Worm (Caenorhabditis elegans) whole organism, mixed stage, embryonic: ENCODE data around the gene his-8.

ENCODE experiments used
- drap-1 ChIP-seq: fragments of 200-800 bp; sonication (Bioruptor generic); optimal IDR thresholded peaks from 3 replicates; lab custom pipeline; 2018; ENCODE audit warnings: mild to moderate bottlenecking, missing genetic modification characterization, missing compliant biosample characterization
- elt-1 ChIP-seq: sonication (generic microtip); optimal IDR thresholded peaks from 2 replicates; lab custom pipeline; 2017; ENCODE audit warnings: missing genetic modification characterization, mild to moderate bottlenecking, missing compliant biosample characterization, antibody characterized with exemption, moderate library complexity, borderline replicate concordance; ENCODE audit not compliant: insufficient read depth
- lin-13 ChIP-seq: fragments of 150-350 bp; optimal IDR thresholded peaks from 2 replicates; lab custom pipeline; 2014; ENCODE audit warnings: missing biosample characterization, missing genetic modification characterization
- nhr-12 ChIP-seq: fragments of 150-350 bp; optimal IDR thresholded peaks from 2 replicates; lab custom pipeline; 2014; ENCODE audit warnings: missing biosample characterization, missing genetic modification characterization
- nhr-76 ChIP-seq: sonication (generic microtip); optimal IDR thresholded peaks from 2 replicates; lab custom pipeline; 2017; ENCODE audit warnings: missing biosample characterization, missing genetic modification characterization
- pha-4 ChIP-seq: fragments of 150-350 bp; optimal IDR thresholded peaks from 2 replicates; lab custom pipeline; 2018; ENCODE audit warnings: missing biosample characterization, missing genetic modification reagents, missing genetic modification characterization
- unc-39 ChIP-seq: fragments of 150-350 bp; optimal IDR thresholded peaks from 2 replicates; lab custom pipeline; 2014; ENCODE audit warnings: missing biosample characterization, missing genetic modification characterization
- unc-62 ChIP-seq: fragments of 150-350 bp; optimal IDR thresholded peaks from 2 replicates; lab custom pipeline; 2014; ENCODE audit warnings: missing biosample characterization, missing genetic modification reagents, missing genetic modification characterization

- no peak for TF ChIP-seq pha-4 (tag; lab: Kevin White, UChicago)
- no peak for TF ChIP-seq unc-62 (GFP tag; lab: Kevin White, UChicago)
- TF ChIP-seq nhr-76, result no peak
- TF ChIP-seq nhr-12, result no peak
- TF ChIP-seq lin-13 (tag; lab: Kevin White, UChicago), result no peak
- no peak for TF ChIP-seq elt-1 (tag; lab: Kevin White, UChicago)
- no peak for TF ChIP-seq drap-1 (GFP tag; lab: Kevin White, UChicago)
- no peak for TF ChIP-seq unc-39 (tag; lab: Kevin White, UChicago)
Observed at ce11 chrV:8552460-8552859, 19.6 kb upstream of the his-8 start, which contains the start of gene acr-15.
